Fruit fly (Drosophila melanogaster) ovary, adult (tissue): ENCODE results near the gene CG33641.
A peak's percentile ranks its signal among the peaks of the same experiment; 100 is the strongest.

Experiments
- CG17801 ChIP-seq: fragments of 200-800 bp; optimal IDR thresholded peaks from 2 replicates; lab custom pipeline; 2019; ENCODE audit warnings: missing biosample characterization, mild to moderate bottlenecking, missing genetic modification characterization, moderate library complexity; ENCODE audit not compliant: partially characterized antibody

The CG33641 gene

DNA sequence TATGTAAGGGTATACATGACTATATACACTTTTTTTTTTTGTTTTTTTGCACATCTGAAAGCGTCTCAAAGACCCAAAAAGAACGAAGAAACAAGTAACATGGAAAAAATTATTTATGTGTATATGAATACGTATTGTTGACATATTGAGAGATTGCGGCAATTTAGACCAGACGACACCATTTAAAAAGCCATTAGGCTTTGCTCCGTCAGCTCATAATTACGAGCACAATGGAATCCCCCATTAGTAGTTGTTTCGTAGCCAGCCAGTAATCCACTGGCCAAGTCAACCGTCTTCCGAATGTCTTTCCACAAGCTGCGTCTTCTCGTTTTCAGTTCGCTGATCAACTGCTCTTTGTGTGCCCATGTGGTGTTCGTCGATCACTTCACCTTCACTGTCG is 1.3 kb upstream of the CG33641 start, which contains the start of gene CG33640:
Gene CG33640, plus strand, starts transcription at position 301 of the 400 bp plus-strand sequence.
- no peak for TF ChIP-seq CG17801 (GFP tag; lab: Kevin White, UChicago)

dm6 chr2L:13529675-13530074 is 833 bp downstream of the CG33641 start, which contains the start of gene CG33642:
CG33642 (plus strand) TSS chr2L:13529975.
- no peak for TF ChIP-seq CG17801 (GFP tag; lab: Kevin White, UChicago)

- no peak for TF ChIP-seq CG17801 (GFP tag; lab: Kevin White, UChicago)
These were observed 1.9 kb downstream of the CG33641 start, which contains the start of gene CG33643 for dm6 chr2L:13530774-13531173. CG33643 (plus strand) TSS chr2L:13531074.

dm6 chr2L:13531785-13532184 is 2.9 kb downstream of the CG33641 start, which contains the start of gene CG33644:
CG33644 (plus strand) TSS chr2L:13532085.
- TF ChIP-seq CG17801 (GFP tag; lab: Kevin White, UChicago): no peak

dm6 chr2L:13532524-13532923 is 3.7 kb downstream of the CG33641 start, which contains the start of gene CG33645:
CG33645 (plus strand) TSS chr2L:13532824.
- TF ChIP-seq CG17801 (GFP tag; lab: Kevin White, UChicago): no peak

DNA sequence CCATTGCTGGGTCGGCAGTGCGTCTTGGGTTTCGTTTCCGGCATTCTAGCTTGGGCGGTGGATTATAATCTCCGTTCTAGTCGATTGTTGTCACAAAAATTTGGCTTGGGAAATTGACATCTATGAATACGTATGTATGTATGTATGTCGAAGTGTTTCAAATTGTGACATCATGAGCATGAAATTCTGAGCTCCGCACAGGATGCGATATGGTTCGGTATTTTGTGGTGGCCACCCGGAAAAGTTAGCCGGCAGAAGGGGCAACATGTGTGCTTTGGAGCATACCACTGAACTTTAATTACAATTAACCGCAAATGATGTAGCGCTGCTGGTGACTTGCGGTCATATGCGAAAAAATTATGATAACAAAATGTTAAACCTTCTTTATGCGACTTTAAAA is 6.8 kb downstream of the CG33641 start, which contains the start of gene CG15638:
Gene CG15638, minus strand, starts transcription at position 101 of the 400 bp plus-strand sequence.
- TF ChIP-seq CG17801 (GFP tag; lab: Kevin White, UChicago): no peak

dm6 chr2L:13540704-13541103 is 11.9 kb downstream of the CG33641 start, which contains the start of gene CG16852:
CG16852 (plus strand) TSS chr2L:13540751.
- TF ChIP-seq CG17801 (GFP tag; lab: Kevin White, UChicago): no peak

DNA sequence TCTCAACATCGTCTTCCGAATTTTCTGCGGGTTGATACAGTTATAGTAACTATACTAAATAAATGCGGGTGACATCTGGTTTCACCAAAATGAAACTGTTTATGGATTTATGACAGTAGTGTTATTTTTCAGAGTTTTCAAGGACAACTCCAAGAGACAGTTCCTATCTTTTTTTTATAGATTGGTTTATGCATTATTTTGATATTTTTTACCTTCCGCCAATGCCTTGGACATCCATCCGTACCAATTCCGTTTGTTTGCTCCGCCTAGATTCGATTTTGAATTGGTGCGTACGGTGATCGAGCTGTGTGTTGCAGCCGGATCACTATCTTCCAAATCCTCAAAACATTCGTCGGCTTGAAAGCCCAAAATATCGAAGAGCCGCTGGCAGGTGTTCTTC is 13.1 kb downstream of the CG33641 start, which contains the start of gene CG16853:
Gene CG16853, plus strand, starts transcription at position 301 of the 400 bp plus-strand sequence.
- TF ChIP-seq CG17801 (GFP tag; lab: Kevin White, UChicago): no peak

DNA sequence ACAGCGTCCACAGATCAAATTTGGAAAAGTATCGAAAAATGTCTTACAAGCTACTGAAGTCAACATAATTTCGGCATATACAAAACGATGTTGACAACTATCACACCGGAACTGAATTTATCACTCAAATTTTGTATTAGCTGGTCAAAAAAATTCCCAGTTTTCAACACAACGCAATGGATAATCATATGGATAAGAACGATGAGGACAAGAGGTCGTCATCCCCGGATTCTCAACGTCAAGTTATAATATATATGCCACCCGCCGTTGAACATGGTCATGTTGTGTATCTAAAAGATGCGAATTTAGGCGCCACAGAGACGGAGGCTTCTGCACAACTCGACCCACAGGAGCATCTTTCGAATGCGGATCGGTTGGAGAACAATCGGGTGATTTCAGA is 13.6 kb downstream of the CG33641 start, which contains the start of gene CG9263:
Gene CG9263, minus strand, starts transcription at position 101 of the 400 bp plus-strand sequence.
- TF ChIP-seq CG17801 (GFP tag; lab: Kevin White, UChicago): no peak

dm6 chr2L:13545678-13546077 is 16.8 kb downstream of the CG33641 start:
- TF ChIP-seq CG17801 (GFP tag; lab: Kevin White, UChicago): no peak

- no peak for TF ChIP-seq CG17801 (GFP tag; lab: Kevin White, UChicago)
These were observed 19.2 kb downstream of the CG33641 start for dm6 chr2L:13547738-13548726.

dm6 chr2L:13548786-13549780 is 20.2 kb downstream of the CG33641 start, which contains the start of gene B4:
B4 (minus strand) TSS chr2L:13549328.
- peak; percentile 46 for TF ChIP-seq CG17801 (GFP tag; lab: Kevin White, UChicago)

- TF ChIP-seq CG17801 (GFP tag; lab: Kevin White, UChicago): peak; percentile 63
These were observed 21.2 kb downstream of the CG33641 start, which contains the start of gene kuz for dm6 chr2L:13549973-13550458. kuz (plus strand) TSS chr2L:13550139.
